Worm (Caenorhabditis elegans) whole organism, late embryonic: ENCODE data around the gene str-93.

ENCODE experiments used
- ceh-14 ChIP-seq: sonication (generic microtip); optimal IDR thresholded peaks from 2 replicates; lab custom pipeline; 2016; ENCODE audit warnings: missing genotype, missing genetic modification characterization, missing compliant biosample characterization
- ceh-18 ChIP-seq: sonication (generic microtip); optimal IDR thresholded peaks from 2 replicates; lab custom pipeline; 2016; ENCODE audit warnings: missing genetic modification characterization, missing compliant biosample characterization
- dmd-4 ChIP-seq: sonication (generic microtip); optimal IDR thresholded peaks from 2 replicates; lab custom pipeline; 2016; ENCODE audit warnings: borderline replicate concordance, missing genetic modification characterization, missing compliant biosample characterization
- fkh-6 ChIP-seq: sonication (generic microtip); optimal IDR thresholded peaks from 2 replicates; lab custom pipeline; 2016; ENCODE audit warnings: missing genetic modification characterization, missing compliant biosample characterization
- pqm-1 ChIP-seq: sonication (generic microtip); optimal IDR thresholded peaks from 2 replicates; lab custom pipeline; 2016; ENCODE audit warnings: missing genetic modification characterization, missing compliant biosample characterization
- pros-1 ChIP-seq: fragments of 150-350 bp; optimal IDR thresholded peaks from 2 replicates; lab custom pipeline; 2014; ENCODE audit warnings: missing biosample characterization, missing genetic modification reagents, missing genetic modification characterization
- tbx-2 ChIP-seq: sonication (generic microtip); optimal IDR thresholded peaks from 2 replicates; lab custom pipeline; 2016; ENCODE audit warnings: missing genetic modification characterization, missing compliant biosample characterization
- unc-42 ChIP-seq: sonication (generic microtip); optimal IDR thresholded peaks from 2 replicates; lab custom pipeline; 2016; ENCODE audit warnings: missing genotype, missing genetic modification characterization, missing compliant biosample characterization
- unc-55 ChIP-seq: sonication (generic microtip); optimal IDR thresholded peaks from 2 replicates; lab custom pipeline; 2017; ENCODE audit warnings: missing biosample characterization, missing genetic modification reagents, missing genetic modification characterization

- no peak for TF ChIP-seq unc-55
- no peak for TF ChIP-seq pqm-1 (tag; lab: Kevin White, UChicago)
- no peak for TF ChIP-seq tbx-2 (tag; lab: Kevin White, UChicago)
- TF ChIP-seq ceh-14 (tag; lab: Kevin White, UChicago): no peak
- no peak for TF ChIP-seq dmd-4 (tag; lab: Kevin White, UChicago)
- no peak for TF ChIP-seq fkh-6
- no peak for TF ChIP-seq pros-1 (tag; lab: Kevin White, UChicago)
- TF ChIP-seq unc-42: no peak
- TF ChIP-seq ceh-18 (tag; lab: Kevin White, UChicago): no peak
These were observed 50.0 kb downstream of the str-93 start, which contains the start of gene F57G4.1 for ce11 chrV:17623230-17623629.
